Worm (Caenorhabditis elegans) whole organism, L4 larva: ENCODE results near the gene slc-36.2.

Experiments
- ZK546.5 ChIP-seq, 2 experiments: sonication (generic microtip); optimal IDR thresholded peaks; 2 replicates each; lab custom pipeline; 2017; ENCODE audit warnings: missing biosample characterization in 2 of 2, missing genetic modification characterization in 2 of 2
- aha-1 ChIP-seq: fragments of 150-350 bp; peaks from one replicate; lab custom pipeline; 2014; ENCODE audit warnings: missing biosample characterization, missing genetic modification characterization
- daf-12 ChIP-seq: fragments of 150-350 bp; optimal IDR thresholded peaks from 2 replicates; lab custom pipeline; 2014; ENCODE audit warnings: missing biosample characterization, missing genetic modification reagents, missing genetic modification characterization
- dpl-1 ChIP-seq: fragments of 150-350 bp; optimal IDR thresholded peaks from 2 replicates; lab custom pipeline; 2014; ENCODE audit warnings: missing biosample characterization, missing genetic modification reagents, missing genetic modification characterization
- egl-43 ChIP-seq: fragments of 200-800 bp; sonication (Bioruptor generic); IDR thresholded peaks from 2 replicates; pipeline ENCODE4 v1.3.6; 2022; ENCODE audit warnings: missing genetic modification reagents, missing genetic modification characterization, missing compliant biosample characterization
- gei-8 ChIP-seq: fragments of 200-800 bp; sonication (Bioruptor generic); optimal IDR thresholded peaks from 2 replicates; lab custom pipeline; 2018; ENCODE audit warnings: mild to moderate bottlenecking, missing genetic modification characterization, missing compliant biosample characterization
- lin-15B ChIP-seq: fragments of 150-350 bp; sonication (generic microtip); optimal IDR thresholded peaks from 3 replicates; lab custom pipeline; 2014; ENCODE audit warnings: missing biosample characterization, missing genetic modification characterization
- lin-29 ChIP-seq: fragments of 200-800 bp; sonication (Bioruptor generic); IDR thresholded peaks from 2 replicates; pipeline ENCODE4 v1.3.6; 2022; ENCODE audit warnings: missing genetic modification reagents, missing genetic modification characterization, missing compliant biosample characterization
- lir-3 ChIP-seq: sonication (generic microtip); optimal IDR thresholded peaks from 2 replicates; lab custom pipeline; 2016; ENCODE audit warnings: mild to moderate bottlenecking, missing genetic modification characterization, missing compliant biosample characterization
- nhr-102 ChIP-seq: sonication (generic microtip); optimal IDR thresholded peaks from 2 replicates; lab custom pipeline; 2016; ENCODE audit warnings: mild to moderate bottlenecking, missing genetic modification characterization, moderate library complexity, missing compliant biosample characterization
- nhr-28 ChIP-seq: fragments of 150-350 bp; optimal IDR thresholded peaks from 2 replicates; lab custom pipeline; 2014; ENCODE audit warnings: missing biosample characterization, missing genetic modification characterization
- nhr-41 ChIP-seq: fragments of 200-800 bp; sonication (Bioruptor generic); IDR thresholded peaks from 2 replicates; pipeline ENCODE4 v1.3.6; 2022; ENCODE audit warnings: missing genetic modification reagents, missing genetic modification characterization, missing compliant biosample characterization
- nhr-6 ChIP-seq: fragments of 150-350 bp; optimal IDR thresholded peaks from 2 replicates; lab custom pipeline; 2014; ENCODE audit warnings: missing biosample characterization, missing genetic modification characterization
- sdz-12 ChIP-seq: fragments of 200-800 bp; sonication (Bioruptor generic); optimal IDR thresholded peaks from 2 replicates; lab custom pipeline; 2018; ENCODE audit warnings: mild to moderate bottlenecking, missing genetic modification characterization, missing compliant biosample characterization
- set-16 ChIP-seq: fragments of 200-800 bp; sonication (Bioruptor generic); IDR thresholded peaks from 2 replicates; pipeline ENCODE4 v1.3.6; 2022; ENCODE audit warnings: missing genetic modification reagents, missing genetic modification characterization, missing compliant biosample characterization
- unc-62 ChIP-seq, 3 experiments: fragments of 150-350 bp in 1 of 3; sonication (generic microtip); optimal IDR thresholded peaks in 2 of 3; peaks in 1 of 3; 1 replicate in 1 of 3; 2 replicates in 2 of 3; lab custom pipeline; 2014 to 2017; ENCODE audit warnings: missing biosample characterization in 3 of 3, missing genetic modification characterization in 3 of 3, missing genetic modification reagents in 3 of 3, missing genotype in 1 of 3
- zfp-3 ChIP-seq: fragments of 200-800 bp; sonication (Bioruptor generic); conservative IDR thresholded peaks from 2 replicates; pipeline ENCODE4 v1.3.6; 2022; ENCODE audit warnings: missing genetic modification reagents, missing genetic modification characterization, missing compliant biosample characterization

The slc-36.2 gene

ce11 chrII:568776-569175 is 46.4 kb downstream of the slc-36.2 start, which contains the start of gene W08F4.5:
TSS of gene W08F4.5 (minus strand) at chrII:568876.
- TF ChIP-seq lin-29 (no peak), zfp-3 (GFP tag; lab: Robert Waterston, UW) (no peak), sdz-12 (no peak), ZK546.5 (tag; optimal IDR thresholded peaks at IDR 0.05; lab: Kevin White, UChicago) (no peak), egl-43 (GFP tag; lab: Robert Waterston, UW) (no peak), nhr-102 (tag; lab: Kevin White, UChicago) (peak; percentile 10), nhr-28 (tag; lab: Kevin White, UChicago) (no peak)

ce11 chrII:572010-572409 is 49.6 kb downstream of the slc-36.2 start, which contains the start of gene mlt-8:
TSS of gene mlt-8 (minus strand) at chrII:572110.
- TF ChIP-seq set-16 (GFP tag; lab: Robert Waterston, UW): peak; percentile 7; the same call in 1 of the 2 replicates
- TF ChIP-seq nhr-41: no peak
- TF ChIP-seq, all 104 proteins: peak for 1

ce11 chrII:574064-574463 is 51.7 kb downstream of the slc-36.2 start:
- TF ChIP-seq lir-3 (tag; lab: Kevin White, UChicago) (no peak), lin-15B (tag; lab: Kevin White, UChicago) (no peak), dpl-1 (no peak), gei-8 (GFP tag; lab: Kevin White, UChicago) (no peak), nhr-6 (tag; lab: Kevin White, UChicago) (no peak), unc-62 (GFP tag; optimal IDR thresholded peaks at IDR 0.05 in 1 of 2; lab: Kevin White, UChicago) (peak in 1 of 2 experiments; percentile 46), unc-62 (tag; optimal IDR thresholded peaks at IDR 0.05; lab: Kevin White, UChicago) (no peak), daf-12 (tag; lab: Kevin White, UChicago) (no peak), aha-1 (peak; percentile 75)
